Fruit fly (Drosophila melanogaster) whole organism, embryonic: ENCODE measurements around the gene Gr63a.

ENCODE experiments used
- Atf6 ChIP-seq: fragments of 200-800 bp; sonication (Bioruptor generic); IDR thresholded peaks from 2 replicates; pipeline ENCODE4 v1.3.6; 2022; ENCODE audit warnings: missing biosample characterization, missing genetic modification characterization
- Blimp-1 ChIP-seq: fragments of 200-800 bp; sonication (Bioruptor generic); optimal IDR thresholded peaks from 3 replicates; lab custom pipeline; 2018; ENCODE audit warnings: missing biosample characterization, missing genetic modification characterization, mild to moderate bottlenecking, moderate library complexity, missing genetic modification reagents
- CG11504 ChIP-seq: fragments of 200-800 bp; sonication (Bioruptor generic); optimal IDR thresholded peaks from 3 replicates; lab custom pipeline; 2019; ENCODE audit warnings: missing biosample characterization, mild to moderate bottlenecking, missing genetic modification characterization, moderate library complexity
- CG12071 ChIP-seq: fragments of 200-800 bp; sonication (Bioruptor generic); optimal IDR thresholded peaks from 3 replicates; lab custom pipeline; 2018; ENCODE audit warnings: missing biosample characterization, mild to moderate bottlenecking, missing genetic modification characterization
- CG12299 ChIP-seq: fragments of 200-800 bp; sonication (Bioruptor generic); optimal IDR thresholded peaks from 2 replicates; lab custom pipeline; 2018; ENCODE audit warnings: missing biosample characterization, mild to moderate bottlenecking, missing genetic modification characterization
- CG14050 ChIP-seq: fragments of 200-800 bp; sonication (Bioruptor generic); IDR thresholded peaks from 3 replicates; pipeline ENCODE4 v1.3.6; 2022; ENCODE audit warnings: missing biosample characterization, missing genetic modification characterization
- CG15073 ChIP-seq: fragments of 200-800 bp; sonication (Bioruptor generic); optimal IDR thresholded peaks from 2 replicates; lab custom pipeline; 2016; ENCODE audit warnings: missing biosample characterization, missing genetic modification characterization
- CG15514 ChIP-seq: fragments of 200-800 bp; sonication (Bioruptor generic); optimal IDR thresholded peaks from 3 replicates; lab custom pipeline; 2017; ENCODE audit warnings: missing biosample characterization, missing genetic modification characterization, mild to moderate bottlenecking, moderate library complexity, missing genetic modification reagents
- CG17802 ChIP-seq: fragments of 200-800 bp; sonication (Bioruptor generic); optimal IDR thresholded peaks from 2 replicates; lab custom pipeline; 2018; ENCODE audit warnings: missing biosample characterization, mild to moderate bottlenecking, missing genetic modification characterization, moderate library complexity
- CG2120 ChIP-seq: fragments of 200-800 bp; sonication (Bioruptor generic); optimal IDR thresholded peaks from 3 replicates; lab custom pipeline; 2016; ENCODE audit warnings: missing biosample characterization, missing genetic modification characterization
- CG3281 ChIP-seq: fragments of 200-800 bp; sonication (Bioruptor generic); optimal IDR thresholded peaks from 3 replicates; lab custom pipeline; 2017; ENCODE audit warnings: missing biosample characterization, mild to moderate bottlenecking, missing genetic modification characterization
- CG3726 ChIP-seq: fragments of 200-800 bp; sonication (Bioruptor generic); IDR thresholded peaks from 3 replicates; pipeline ENCODE4, ENCODE4 v1.3.6; 2022; ENCODE audit warnings: missing biosample characterization, missing genetic modification characterization
- CG6765 ChIP-seq: fragments of 200-800 bp; sonication (Bioruptor generic); optimal IDR thresholded peaks from 3 replicates; lab custom pipeline; 2017; ENCODE audit warnings: missing biosample characterization, mild to moderate bottlenecking, missing genetic modification characterization
- CG6813 ChIP-seq: fragments of 200-800 bp; sonication (Bioruptor generic); optimal IDR thresholded peaks from 2 replicates; lab custom pipeline; 2017; ENCODE audit warnings: missing biosample characterization, missing genetic modification characterization, mild to moderate bottlenecking, moderate library complexity, missing genetic modification reagents
- CG6854 ChIP-seq: fragments of 200-800 bp; sonication (Bioruptor generic); optimal IDR thresholded peaks from 3 replicates; lab custom pipeline; 2017; ENCODE audit warnings: missing biosample characterization, mild to moderate bottlenecking, missing genetic modification characterization
- CG7271 ChIP-seq: fragments of 200-800 bp; sonication (Bioruptor generic); optimal IDR thresholded peaks from 2 replicates; lab custom pipeline; 2018; ENCODE audit warnings: missing biosample characterization, mild to moderate bottlenecking, missing genetic modification characterization, moderate library complexity
- CG7839 ChIP-seq: fragments of 200-800 bp; sonication (Bioruptor generic); optimal IDR thresholded peaks from 3 replicates; lab custom pipeline; 2018; ENCODE audit warnings: missing biosample characterization, mild to moderate bottlenecking, missing genetic modification characterization, moderate library complexity
- CG7987 ChIP-seq: fragments of 200-800 bp; sonication (Bioruptor generic); optimal IDR thresholded peaks from 2 replicates; lab custom pipeline; 2018; ENCODE audit warnings: missing biosample characterization, mild to moderate bottlenecking, missing genetic modification characterization, moderate library complexity
- CG8290 ChIP-seq, 3 experiments: fragments of 200-800 bp; sonication (Bioruptor generic); optimal IDR thresholded peaks; 2 replicates each; lab custom pipeline; 2016 to 2019; ENCODE audit warnings: missing biosample characterization in 3 of 3, missing genetic modification characterization in 3 of 3, mild to moderate bottlenecking in 2 of 3, moderate library complexity in 1 of 3
- CHES-1-like ChIP-seq: fragments of 200-800 bp; sonication (Bioruptor generic); optimal IDR thresholded peaks from 2 replicates; lab custom pipeline; 2016; ENCODE audit warnings: missing biosample characterization, missing genetic modification characterization
- Ets65A ChIP-seq: fragments of 200-800 bp; sonication (Bioruptor generic); peaks from one replicate; lab custom pipeline; 2016; ENCODE audit warnings: missing biosample characterization, missing genetic modification characterization
- H15 ChIP-seq: fragments of 200-800 bp; sonication (Bioruptor generic); IDR thresholded peaks from 3 replicates; pipeline ENCODE4 v1.3.6; 2022; ENCODE audit warnings: missing biosample characterization, missing genetic modification characterization
- HHEX ChIP-seq: fragments of 200-800 bp; sonication (Bioruptor generic); optimal IDR thresholded peaks from 3 replicates; lab custom pipeline; 2017; ENCODE audit warnings: missing biosample characterization, mild to moderate bottlenecking, missing genetic modification characterization, missing genetic modification reagents
- Hand ChIP-seq: fragments of 200-800 bp; sonication (Bioruptor generic); optimal IDR thresholded peaks from 2 replicates; lab custom pipeline; 2017; ENCODE audit warnings: mild to moderate bottlenecking, missing biosample characterization, missing genetic modification reagents, missing genetic modification characterization
- Hmr ChIP-seq: fragments of 200-800 bp; sonication (Bioruptor generic); optimal IDR thresholded peaks from 3 replicates; lab custom pipeline; 2017; ENCODE audit warnings: mild to moderate bottlenecking, missing biosample characterization, missing genetic modification reagents, missing genetic modification characterization
- Med ChIP-seq: fragments of 200-800 bp; sonication (Bioruptor generic); peaks from one replicate; lab custom pipeline; 2016; ENCODE audit warnings: missing biosample characterization, missing genetic modification characterization, mild to moderate bottlenecking, inconsistent platforms, moderate library complexity
- Meics ChIP-seq: fragments of 200-800 bp; sonication (Bioruptor generic); optimal IDR thresholded peaks from 2 replicates; lab custom pipeline; 2017; ENCODE audit warnings: missing biosample characterization, mild to moderate bottlenecking, missing genetic modification characterization
- NfI ChIP-seq: fragments of 200-800 bp; sonication (Bioruptor generic); optimal IDR thresholded peaks from 3 replicates; lab custom pipeline; 2018; ENCODE audit warnings: missing biosample characterization, mild to moderate bottlenecking, missing genetic modification characterization, moderate library complexity
- PHDP ChIP-seq: fragments of 200-800 bp; sonication (Bioruptor generic); optimal IDR thresholded peaks from 3 replicates; lab custom pipeline; 2018; ENCODE audit warnings: missing biosample characterization, mild to moderate bottlenecking, missing genetic modification characterization, moderate library complexity
- Spps ChIP-seq: fragments of 200-800 bp; sonication (Bioruptor generic); optimal IDR thresholded peaks from 2 replicates; lab custom pipeline; 2018; ENCODE audit warnings: missing biosample characterization, mild to moderate bottlenecking, missing genetic modification characterization
- Ssrp ChIP-seq: fragments of 200-800 bp; sonication (Bioruptor generic); optimal IDR thresholded peaks from 2 replicates; lab custom pipeline; 2018; ENCODE audit warnings: missing biosample characterization, mild to moderate bottlenecking, missing genetic modification characterization, moderate library complexity
- YL-1 ChIP-seq: fragments of 200-800 bp; sonication (Bioruptor generic); optimal IDR thresholded peaks from 3 replicates; lab custom pipeline; 2017; ENCODE audit warnings: missing biosample characterization, mild to moderate bottlenecking, missing genetic modification characterization
- ash1 ChIP-seq: fragments of 200-800 bp; sonication (Bioruptor generic); optimal IDR thresholded peaks from 2 replicates; lab custom pipeline; 2018; ENCODE audit warnings: missing biosample characterization, mild to moderate bottlenecking, missing genetic modification characterization
- bigmax ChIP-seq: fragments of 200-800 bp; sonication (Bioruptor generic); optimal IDR thresholded peaks from 2 replicates; lab custom pipeline; 2018; ENCODE audit warnings: missing biosample characterization, mild to moderate bottlenecking, missing genetic modification characterization
- caup ChIP-seq: fragments of 200-800 bp; sonication (Bioruptor generic); optimal IDR thresholded peaks from 3 replicates; lab custom pipeline; 2017; ENCODE audit warnings: missing biosample characterization, mild to moderate bottlenecking, missing genetic modification characterization, moderate library complexity; ENCODE audit not compliant: severe bottlenecking
- dmrt11E ChIP-seq: fragments of 200-800 bp; sonication (Bioruptor generic); optimal IDR thresholded peaks from 3 replicates; lab custom pipeline; 2018; ENCODE audit warnings: missing biosample characterization, mild to moderate bottlenecking, missing genetic modification characterization, moderate library complexity
- dysf ChIP-seq: fragments of 200-800 bp; sonication (Bioruptor generic); IDR thresholded peaks from 3 replicates; pipeline ENCODE4 v1.3.6; 2022; ENCODE audit warnings: missing biosample characterization, missing genetic modification characterization
- fd3F ChIP-seq: fragments of 200-800 bp; sonication (Bioruptor generic); optimal IDR thresholded peaks from 2 replicates; lab custom pipeline; 2018; ENCODE audit warnings: missing biosample characterization, mild to moderate bottlenecking, missing genetic modification characterization, moderate library complexity
- gcm2 ChIP-seq: fragments of 200-800 bp; sonication (Bioruptor generic); optimal IDR thresholded peaks from 2 replicates; lab custom pipeline; 2016; ENCODE audit warnings: missing biosample characterization, missing genetic modification characterization
- grau ChIP-seq: fragments of 200-800 bp; optimal IDR thresholded peaks from 3 replicates; lab custom pipeline; 2019; ENCODE audit warnings: missing biosample characterization, mild to moderate bottlenecking, missing genetic modification characterization, moderate library complexity
- ind ChIP-seq: fragments of 200-800 bp; sonication (Bioruptor generic); optimal IDR thresholded peaks from 3 replicates; lab custom pipeline; 2016; ENCODE audit warnings: missing biosample characterization, missing genetic modification characterization
- pan ChIP-seq, 4 experiments: fragments of >200 bp in 3 of 4; fragments of 200-800 bp in 1 of 4; sonication (Bioruptor generic) in 1 of 4; optimal IDR thresholded peaks in 3 of 4; IDR thresholded peaks in 1 of 4; 2 replicates each; pipeline versions ENCODE4 v1.3.6 to Lab custom; 2017 to 2022; ENCODE audit warnings: missing biosample characterization in 2 of 4, missing genetic modification characterization in 2 of 4, mixed read lengths in 1 of 4
- pnt ChIP-seq: fragments of 200-800 bp; sonication (Bioruptor generic); optimal IDR thresholded peaks from 3 replicates; lab custom pipeline; 2016; ENCODE audit warnings: missing biosample characterization, missing genetic modification characterization
- ranshi ChIP-seq: fragments of 200-800 bp; sonication (Bioruptor generic); IDR thresholded peaks from 2 replicates; pipeline ENCODE4 v1.3.6; 2022; ENCODE audit warnings: missing biosample characterization, missing genetic modification characterization
- schlank ChIP-seq: fragments of 200-800 bp; sonication (Bioruptor generic); optimal IDR thresholded peaks from 2 replicates; lab custom pipeline; 2018; ENCODE audit warnings: missing biosample characterization, mild to moderate bottlenecking, missing genetic modification characterization
- slp2 ChIP-seq: fragments of 200-800 bp; sonication (Bioruptor generic); optimal IDR thresholded peaks from 2 replicates; lab custom pipeline; 2016; ENCODE audit warnings: missing biosample characterization, missing genetic modification characterization
- tin ChIP-seq: fragments of 200-800 bp; sonication (Bioruptor generic); optimal IDR thresholded peaks from 3 replicates; lab custom pipeline; 2016; ENCODE audit warnings: missing biosample characterization, missing genetic modification characterization
- yki ChIP-seq: fragments of >200 bp; optimal IDR thresholded peaks from 3 replicates; lab custom pipeline; 2018

Gene Gr63a

dm6 chr3L:3932742-3933289, 36.4 kb upstream of the Gr63a start (continued):
- peak; percentile 77 for TF ChIP-seq caup (GFP tag; lab: Kevin White, UChicago)
- TF ChIP-seq CHES-1-like (GFP tag; lab: Kevin White, UChicago), result no peak
- peak; percentile 22 for TF ChIP-seq NfI
- TF ChIP-seq Atf6 (GFP tag; lab: Robert Waterston, UW), result 0 out of 2 replicates have a peak, but pooled peaks have one; percentile 26
- no peak for TF ChIP-seq pan (optimal IDR thresholded peaks at IDR 0.05; lab: Kevin White, UChicago)
- TF ChIP-seq pan (GFP tag; optimal IDR thresholded peaks at IDR 0.05 in 1 of 2, IDR thresholded peaks at IDR 0.05 in 1 of 2), result no peak
- no peak for TF ChIP-seq ind (GFP tag; lab: Kevin White, UChicago)
- TF ChIP-seq Ets65A (GFP tag; lab: Kevin White, UChicago), result peak; percentile 53
- peak; percentile 13 for TF ChIP-seq CG7987 (GFP tag; lab: Kevin White, UChicago)
- TF ChIP-seq ash1 (GFP tag; lab: Kevin White, UChicago), result peak; percentile 24
- TF ChIP-seq Med (GFP tag; lab: Kevin White, UChicago), result peak; percentile 84
- TF ChIP-seq pnt, result no peak
- no peak for TF ChIP-seq dmrt11E
- TF ChIP-seq fd3F (GFP tag; lab: Kevin White, UChicago), result peak; percentile 51
- TF ChIP-seq PHDP (tag; lab: Kevin White, UChicago), result peak; percentile 61
- TF ChIP-seq CG7271 (tag; lab: Kevin White, UChicago), result no peak
- peak; percentile 45 for TF ChIP-seq Meics (GFP tag; lab: Kevin White, UChicago)
- no peak for TF ChIP-seq CG3726 (GFP tag; lab: Robert Waterston, UW)
- no peak for TF ChIP-seq CG14050 (GFP tag; lab: Robert Waterston, UW)
- TF ChIP-seq slp2 (GFP tag; lab: Kevin White, UChicago), result no peak
- TF ChIP-seq yki (lab: Kevin White, UChicago), result no peak
- TF ChIP-seq grau (tag; lab: Kevin White, UChicago), result peak; percentile 8
- TF ChIP-seq dysf, result peak; percentile 28; the same call in 1 of the 3 replicates
- TF ChIP-seq CG12299, result peak; percentile 16
- no peak for TF ChIP-seq gcm2 (GFP tag; lab: Kevin White, UChicago)
- TF ChIP-seq YL-1 (GFP tag; lab: Kevin White, UChicago), result no peak
- TF ChIP-seq CG15514 (GFP tag; lab: Kevin White, UChicago), result peak; percentile 64
- no peak for TF ChIP-seq CG15073 (GFP tag; lab: Kevin White, UChicago)
- peak; percentile 41 for TF ChIP-seq CG6854 (GFP tag; lab: Kevin White, UChicago)
- peak; percentile 67 for TF ChIP-seq schlank
- TF ChIP-seq CG7839 (tag; lab: Kevin White, UChicago), result peak; percentile 22
- TF ChIP-seq HHEX (GFP tag; lab: Kevin White, UChicago), result peak; percentile 29
- peak; percentile 1 for TF ChIP-seq CG11504 (tag; lab: Kevin White, UChicago)
- TF ChIP-seq H15 (GFP tag; lab: Robert Waterston, UW), result no peak
- TF ChIP-seq CG2120 (GFP tag; lab: Kevin White, UChicago), result peak; percentile 35
- TF ChIP-seq Spps (tag; lab: Kevin White, UChicago), result no peak
- no peak for TF ChIP-seq bigmax (GFP tag; lab: Kevin White, UChicago)
- peak; percentile 75 for TF ChIP-seq CG3281 (GFP tag; lab: Kevin White, UChicago)
- peak; percentile 23 for TF ChIP-seq CG6765 (GFP tag; lab: Kevin White, UChicago)
- TF ChIP-seq tin (GFP tag; lab: Kevin White, UChicago), result no peak
- no peak for TF ChIP-seq CG8290 (GFP tag; optimal IDR thresholded peaks at IDR 0.05; lab: Kevin White, UChicago)
- TF ChIP-seq CG8290 (tag; optimal IDR thresholded peaks at IDR 0.05; lab: Kevin White, UChicago), result peak in 1 of 2 experiments; percentile 81
- TF ChIP-seq Blimp-1, result no peak
- peak; percentile 33 for TF ChIP-seq Hand (GFP tag; lab: Kevin White, UChicago)
- TF ChIP-seq Ssrp, result no peak
- 0 out of 2 replicates have a peak, but pooled peaks have one; percentile 9 for TF ChIP-seq ranshi (GFP tag; lab: Robert Waterston, UW)
- TF ChIP-seq CG12071, result peak; percentile 55
- TF ChIP-seq CG6813 (GFP tag; lab: Kevin White, UChicago), result peak; percentile 48
- TF ChIP-seq CG17802 (tag; lab: Kevin White, UChicago), result no peak
- peak; percentile 72 for TF ChIP-seq Hmr (GFP tag; lab: Kevin White, UChicago)
